Worm (Caenorhabditis elegans) whole organism, midembryonic: ENCODE data around the gene C08F8.9.
"Not testable (repeated sequence)": the region's sequence is repeated elsewhere in the genome, so short reads cannot be mapped to it uniquely, and the experiment has no call there.

Experiments
- T22C8.4 ChIP-seq: fragments of 200-800 bp; sonication (Bioruptor generic); IDR thresholded peaks from 2 replicates; pipeline ENCODE4 v1.3.6; 2022; ENCODE audit warnings: missing genetic modification characterization, missing compliant biosample characterization
- cog-1 ChIP-seq: sonication (generic microtip); optimal IDR thresholded peaks from 2 replicates; lab custom pipeline; 2016; ENCODE audit warnings: missing genetic modification characterization, missing compliant biosample characterization
- klf-2 ChIP-seq: fragments of 200-800 bp; sonication (Bioruptor generic); conservative IDR thresholded peaks from 2 replicates; pipeline ENCODE4 v1.3.6; 2022; ENCODE audit warnings: missing genetic modification reagents, missing genetic modification characterization, missing compliant biosample characterization
- med-1 ChIP-seq: sonication (generic microtip); optimal IDR thresholded peaks from 2 replicates; lab custom pipeline; 2017; ENCODE audit warnings: missing genetic modification characterization, mild to moderate bottlenecking, missing compliant biosample characterization, antibody characterized with exemption, missing genetic modification reagents; ENCODE audit not compliant: insufficient read depth
- tab-1 ChIP-seq: fragments of 200-800 bp; sonication (Bioruptor generic); IDR thresholded peaks from 2 replicates; pipeline ENCODE4 v1.3.6; 2022; ENCODE audit warnings: missing genetic modification characterization, missing compliant biosample characterization
- ztf-23 ChIP-seq: fragments of 200-800 bp; sonication (Bioruptor generic); IDR thresholded peaks from 2 replicates; pipeline ENCODE4 v1.3.6; 2022; ENCODE audit warnings: missing genetic modification reagents, missing genetic modification characterization, missing compliant biosample characterization
- ztf-29 ChIP-seq: fragments of 200-800 bp; sonication (Bioruptor generic); IDR thresholded peaks from 2 replicates; pipeline ENCODE4 v1.3.6; 2022; ENCODE audit warnings: missing genetic modification reagents, missing genetic modification characterization, missing compliant biosample characterization

ce11 chrIV:11202389-11202788, 24.0 kb upstream of the C08F8.9 start, which contains the start of gene R07H5.11:
- not testable (repeated sequence) for TF ChIP-seq tab-1; klf-2; cog-1 (tag; lab: Kevin White, UChicago); med-1 (GFP tag; lab: Kevin White, UChicago); ztf-29 (GFP tag; lab: Robert Waterston, UW); ztf-23 (GFP tag; lab: Robert Waterston, UW); T22C8.4 (GFP tag; lab: Robert Waterston, UW)
